Worm (Caenorhabditis elegans): Measurements from ENCODE around the gene hlh-34.

Gene hlh-34

ce11 chrV:13694103-13694502 lies 13.1 kb downstream of the hlh-34 start:
- no peak for TF ChIP-seq dpl-1 (GFP tag; optimal IDR thresholded peaks at IDR 0.05)
- TF ChIP-seq F26F4.8 (GFP tag; conservative IDR thresholded peaks at IDR 0.05), result no peak
- TF ChIP-seq Y105C5A.15 (GFP tag; IDR thresholded peaks at IDR 0.05), result no peak
- no peak for TF ChIP-seq ceh-44 (GFP tag; IDR thresholded peaks at IDR 0.05)
- TF ChIP-seq nhr-237 (tag; optimal IDR thresholded peaks at IDR 0.05), result no peak
- no peak for TF ChIP-seq lin-15B (tag; optimal IDR thresholded peaks at IDR 0.05)
- no peak for TF ChIP-seq snpc-4 (tag; optimal IDR thresholded peaks at IDR 0.05)
- no peak for TF ChIP-seq dve-1 (tag; optimal IDR thresholded peaks at IDR 0.05; ENCODE audit: insufficient read depth)
- no peak for TF ChIP-seq nhr-6 (tag; optimal IDR thresholded peaks at IDR 0.05)
- TF ChIP-seq saeg-2 (GFP tag; IDR thresholded peaks at IDR 0.05), result no peak
- TF ChIP-seq sdz-12 (GFP tag; optimal IDR thresholded peaks at IDR 0.05), result no peak
- no peak for TF ChIP-seq lin-38 (GFP tag; IDR thresholded peaks at IDR 0.05)
- TF ChIP-seq zip-11 (GFP tag; IDR thresholded peaks at IDR 0.05), result no peak
- TF ChIP-seq aly-2 (tag; optimal IDR thresholded peaks at IDR 0.05), result no peak
- TF ChIP-seq ztf-11 (tag; optimal IDR thresholded peaks at IDR 0.05), result no peak
- no peak for TF ChIP-seq snpc-1.2 (GFP tag; IDR thresholded peaks at IDR 0.05)
- no peak for TF ChIP-seq nhr-42 (GFP tag; IDR thresholded peaks at IDR 0.05)
- TF ChIP-seq daf-8 (GFP tag; IDR thresholded peaks at IDR 0.05), result no peak
- TF ChIP-seq vab-7 (GFP tag; IDR thresholded peaks at IDR 0.05), result no peak
- no peak for TF ChIP-seq unc-62 (GFP tag; optimal IDR thresholded peaks at IDR 0.05 in 1 of 2)
- no peak for TF ChIP-seq unc-62 (tag; optimal IDR thresholded peaks at IDR 0.05)

- TF ChIP-seq nhr-6 (tag; optimal IDR thresholded peaks at IDR 0.05) (no peak), unc-62 (GFP tag; optimal IDR thresholded peaks at IDR 0.05 in 1 of 2) (peak in 1 of 2 experiments; percentile 96), unc-62 (tag; optimal IDR thresholded peaks at IDR 0.05) (no peak)
Measured at ce11 chrV:13690276-13690675, 16.9 kb downstream of the hlh-34 start.

ce11 chrV:13689592-13689991 lies 17.6 kb downstream of the hlh-34 start, which contains the start of gene T01D3.1:
Gene T01D3.1, plus strand, starts transcription at chrV:13689892.
- peak in 1 of 2 experiments; percentile 58 for TF ChIP-seq unc-62 (GFP tag; optimal IDR thresholded peaks at IDR 0.05 in 1 of 2)
- TF ChIP-seq unc-62 (tag; optimal IDR thresholded peaks at IDR 0.05), result no peak
- TF ChIP-seq nhr-76 (tag; optimal IDR thresholded peaks at IDR 0.05), result no peak

- TF ChIP-seq mxl-3 (GFP tag; optimal IDR thresholded peaks at IDR 0.05) (no peak), vab-7 (GFP tag; IDR thresholded peaks at IDR 0.05) (no peak), hlh-30 (tag; optimal IDR thresholded peaks at IDR 0.05; ENCODE audit: insufficient read depth) (no peak), lin-15B (tag; optimal IDR thresholded peaks at IDR 0.05) (no peak), snpc-4 (tag; optimal IDR thresholded peaks at IDR 0.05) (no peak), ces-1 (GFP tag; optimal IDR thresholded peaks at IDR 0.05) (no peak), ZK546.5 (tag; optimal IDR thresholded peaks at IDR 0.05) (no peak), ceh-20 (GFP tag; IDR thresholded peaks at IDR 0.05) (no peak), duxl-1 (tag; optimal IDR thresholded peaks at IDR 0.05; ENCODE audit: poor library complexity) (no peak), hif-1 (tag; optimal IDR thresholded peaks at IDR 0.05) (no peak), lsy-2 (tag; optimal IDR thresholded peaks at IDR 0.05) (no peak), lir-3 (tag; optimal IDR thresholded peaks at IDR 0.05) (no peak), aha-1 (tag) (peak; percentile 69), dmd-8 (GFP tag; IDR thresholded peaks at IDR 0.05) (no peak), unc-62 (GFP tag; optimal IDR thresholded peaks at IDR 0.05 in 1 of 2) (peak in 1 of 2 experiments; percentile 92), unc-62 (tag; optimal IDR thresholded peaks at IDR 0.05) (no peak), ceh-28 (tag; optimal IDR thresholded peaks at IDR 0.05) (no peak), nhr-111 (GFP tag; optimal IDR thresholded peaks at IDR 0.05) (no peak)
Measured at ce11 chrV:13687504-13687903, 19.7 kb downstream of the hlh-34 start.

- no peak for TF ChIP-seq skn-1 (tag; optimal IDR thresholded peaks at IDR 0.05)
- TF ChIP-seq daf-8 (GFP tag; IDR thresholded peaks at IDR 0.05), result no peak
- TF ChIP-seq egl-27 (tag; optimal IDR thresholded peaks at IDR 0.05), result no peak
- TF ChIP-seq nhr-28 (tag; optimal IDR thresholded peaks at IDR 0.05), result no peak
- TF ChIP-seq lim-7 (GFP tag; IDR thresholded peaks at IDR 0.05), result no peak
- TF ChIP-seq vab-7 (GFP tag; IDR thresholded peaks at IDR 0.05), result no peak
- TF ChIP-seq nhr-11 (tag; optimal IDR thresholded peaks at IDR 0.05), result no peak
- TF ChIP-seq unc-39 (tag; optimal IDR thresholded peaks at IDR 0.05), result no peak
- no peak for TF ChIP-seq tag-97 (GFP tag; IDR thresholded peaks at IDR 0.05)
- no peak for TF ChIP-seq fkh-10 (GFP tag; optimal IDR thresholded peaks at IDR 0.05)
- TF ChIP-seq lin-38 (GFP tag; IDR thresholded peaks at IDR 0.05), result no peak
- TF ChIP-seq sdz-12 (GFP tag; optimal IDR thresholded peaks at IDR 0.05), result no peak
- no peak for TF ChIP-seq nhr-102 (tag; optimal IDR thresholded peaks at IDR 0.05)
Measured at ce11 chrV:13686513-13686912, 20.7 kb downstream of the hlh-34 start.
